Fruit fly (Drosophila melanogaster) whole organism, prepupa: ENCODE measurements around the gene CG7255.
A peak's percentile ranks its signal among the peaks of the same experiment; 100 is the strongest.

Experiments
- Blimp-1 ChIP-seq: fragments of 200-800 bp; sonication (Bioruptor generic); optimal IDR thresholded peaks from 3 replicates; lab custom pipeline; 2017; ENCODE audit warnings: missing biosample characterization, missing genetic modification characterization, mild to moderate bottlenecking, moderate library complexity, missing genetic modification reagents
- CG10631 ChIP-seq: fragments of 200-800 bp; sonication (Bioruptor generic); optimal IDR thresholded peaks from 2 replicates; lab custom pipeline; 2016; ENCODE audit warnings: missing biosample characterization, missing genetic modification characterization
- CG10669 ChIP-seq: fragments of 200-800 bp; sonication (Bioruptor generic); optimal IDR thresholded peaks from 3 replicates; lab custom pipeline; 2018; ENCODE audit warnings: missing biosample characterization, mild to moderate bottlenecking, missing genetic modification characterization, moderate library complexity
- CG11294 ChIP-seq: fragments of 200-800 bp; sonication (Bioruptor generic); IDR thresholded peaks from 2 replicates; pipeline ENCODE4 v1.3.6; 2022; ENCODE audit warnings: missing biosample characterization, missing genetic modification characterization
- CG11762 ChIP-seq: fragments of 200-800 bp; sonication (Bioruptor generic); optimal IDR thresholded peaks from 3 replicates; lab custom pipeline; 2016; ENCODE audit warnings: missing biosample characterization, missing genetic modification characterization; ENCODE audit not compliant: insufficient read depth
- CG15336 ChIP-seq: fragments of 200-800 bp; sonication (Bioruptor generic); IDR thresholded peaks from 2 replicates; pipeline ENCODE4 v1.3.6; 2022; ENCODE audit warnings: missing biosample characterization, missing genetic modification characterization
- CG1621 ChIP-seq: fragments of 200-800 bp; sonication (Bioruptor generic); optimal IDR thresholded peaks from 3 replicates; lab custom pipeline; 2018; ENCODE audit warnings: missing biosample characterization, mild to moderate bottlenecking, missing genetic modification characterization
- CG16779 ChIP-seq: fragments of 200-800 bp; sonication (Bioruptor generic); optimal IDR thresholded peaks from 3 replicates; lab custom pipeline; 2017; ENCODE audit warnings: missing biosample characterization, mild to moderate bottlenecking, missing genetic modification characterization
- CG3032 ChIP-seq: fragments of 200-800 bp; optimal IDR thresholded peaks from 2 replicates; lab custom pipeline; 2019; ENCODE audit warnings: missing biosample characterization, mild to moderate bottlenecking, missing genetic modification characterization, moderate library complexity
- CG32006 ChIP-seq: fragments of 200-800 bp; sonication (Bioruptor generic); optimal IDR thresholded peaks from 3 replicates; lab custom pipeline; 2017; ENCODE audit warnings: missing biosample characterization, mild to moderate bottlenecking, missing genetic modification characterization
- CG3919 ChIP-seq: fragments of 200-800 bp; sonication (Bioruptor generic); optimal IDR thresholded peaks from 3 replicates; lab custom pipeline; 2016; ENCODE audit warnings: missing biosample characterization, missing genetic modification characterization
- CG4318 ChIP-seq: fragments of 200-800 bp; sonication (Bioruptor generic); optimal IDR thresholded peaks from 3 replicates; lab custom pipeline; 2017; ENCODE audit warnings: missing biosample characterization, mild to moderate bottlenecking, missing genetic modification characterization
- CG6163 ChIP-seq: fragments of 200-800 bp; sonication (Bioruptor generic); IDR thresholded peaks from 3 replicates; pipeline ENCODE4 v1.3.6; 2022; ENCODE audit warnings: missing biosample characterization, missing genetic modification characterization
- CG6276 ChIP-seq: fragments of 200-800 bp; sonication (Bioruptor generic); optimal IDR thresholded peaks from 2 replicates; lab custom pipeline; 2017; ENCODE audit warnings: missing biosample characterization, mild to moderate bottlenecking, missing genetic modification characterization
- CG6792 ChIP-seq: fragments of 200-800 bp; sonication (Bioruptor generic); optimal IDR thresholded peaks from 3 replicates; lab custom pipeline; 2016; ENCODE audit warnings: missing biosample characterization, missing genetic modification characterization
- CG6808 ChIP-seq: fragments of 200-800 bp; sonication (Bioruptor generic); optimal IDR thresholded peaks from 3 replicates; lab custom pipeline; 2017; ENCODE audit warnings: missing biosample characterization, missing genetic modification characterization, mild to moderate bottlenecking, moderate library complexity, missing genetic modification reagents
- CG6854 ChIP-seq: fragments of 200-800 bp; sonication (Bioruptor generic); optimal IDR thresholded peaks from 2 replicates; lab custom pipeline; 2017; ENCODE audit warnings: missing biosample characterization, mild to moderate bottlenecking, missing genetic modification characterization
- CG7368 ChIP-seq: fragments of 200-800 bp; sonication (Bioruptor generic); optimal IDR thresholded peaks from 3 replicates; lab custom pipeline; 2016; ENCODE audit warnings: missing biosample characterization, missing genetic modification characterization
- CG8119 ChIP-seq: fragments of 200-800 bp; sonication (Bioruptor generic); IDR thresholded peaks from 3 replicates; pipeline ENCODE4 v1.3.6; 2022; ENCODE audit warnings: missing biosample characterization, missing genetic modification characterization
- CG9139 ChIP-seq: fragments of 200-800 bp; sonication (Bioruptor generic); optimal IDR thresholded peaks from 3 replicates; lab custom pipeline; 2017; ENCODE audit warnings: missing biosample characterization, mild to moderate bottlenecking, missing genetic modification characterization
- Eip75B ChIP-seq: fragments of 200-800 bp; sonication (Bioruptor generic); optimal IDR thresholded peaks from 3 replicates; lab custom pipeline; 2016; ENCODE audit warnings: missing biosample characterization, missing genetic modification characterization
- Ets96B ChIP-seq: fragments of 200-800 bp; optimal IDR thresholded peaks from 2 replicates; lab custom pipeline; 2019; ENCODE audit warnings: missing biosample characterization, mild to moderate bottlenecking, missing genetic modification characterization, moderate library complexity
- Gug ChIP-seq: fragments of 200-800 bp; sonication (Bioruptor generic); IDR thresholded peaks from 2 replicates; pipeline ENCODE4 v1.3.6; 2022; ENCODE audit warnings: missing biosample characterization, missing genetic modification characterization
- Hr38 ChIP-seq: sonication (Bioruptor generic); optimal IDR thresholded peaks from 2 replicates; lab custom pipeline; 2016; ENCODE audit warnings: missing biosample characterization, missing genetic modification characterization
- Hr39 ChIP-seq: fragments of 200-800 bp; sonication (Bioruptor generic); optimal IDR thresholded peaks from 2 replicates; lab custom pipeline; 2016; ENCODE audit warnings: missing biosample characterization, missing genetic modification characterization
- Hr4 ChIP-seq: fragments of 200-800 bp; sonication (Bioruptor generic); optimal IDR thresholded peaks from 3 replicates; lab custom pipeline; 2016; ENCODE audit warnings: missing biosample characterization, missing genetic modification characterization
- Lpt ChIP-seq: fragments of 200-800 bp; sonication (Bioruptor generic); optimal IDR thresholded peaks from 3 replicates; lab custom pipeline; 2016; ENCODE audit warnings: missing biosample characterization, missing genetic modification characterization
- Met ChIP-seq: fragments of 200-800 bp; sonication (Bioruptor generic); optimal IDR thresholded peaks from 3 replicates; lab custom pipeline; 2016; ENCODE audit warnings: missing biosample characterization, missing genetic modification characterization
- Smox ChIP-seq: fragments of 200-800 bp; sonication (Bioruptor generic); optimal IDR thresholded peaks from 3 replicates; lab custom pipeline; 2016; ENCODE audit warnings: missing biosample characterization, missing genetic modification characterization
- Sox14 ChIP-seq: fragments of 200-800 bp; sonication (Bioruptor generic); optimal IDR thresholded peaks from 3 replicates; lab custom pipeline; 2016; ENCODE audit warnings: missing biosample characterization, missing genetic modification characterization
- Sox15 ChIP-seq: fragments of 200-800 bp; sonication (Bioruptor generic); optimal IDR thresholded peaks from 3 replicates; lab custom pipeline; 2016; ENCODE audit warnings: missing biosample characterization, missing genetic modification characterization
- achi ChIP-seq: fragments of 200-800 bp; sonication (Bioruptor generic); optimal IDR thresholded peaks from 3 replicates; lab custom pipeline; 2016; ENCODE audit warnings: missing biosample characterization, missing genetic modification characterization
- cyc ChIP-seq: fragments of 200-800 bp; sonication (Bioruptor generic); optimal IDR thresholded peaks from 3 replicates; lab custom pipeline; 2016; ENCODE audit warnings: missing biosample characterization, missing genetic modification characterization
- dac ChIP-seq: fragments of 200-800 bp; sonication (Bioruptor generic); optimal IDR thresholded peaks from 2 replicates; lab custom pipeline; 2017; ENCODE audit warnings: missing biosample characterization, mild to moderate bottlenecking, missing genetic modification characterization
- dsx ChIP-seq: fragments of 200-800 bp; optimal IDR thresholded peaks from 3 replicates; lab custom pipeline; 2019; ENCODE audit warnings: missing biosample characterization, mild to moderate bottlenecking, missing genetic modification characterization, moderate library complexity; ENCODE audit not compliant: poor library complexity, severe bottlenecking
- eg ChIP-seq: fragments of 200-800 bp; sonication (Bioruptor generic); IDR thresholded peaks from 3 replicates; pipeline ENCODE4 v1.3.6; 2022; ENCODE audit warnings: missing biosample characterization, missing genetic modification characterization
- esn ChIP-seq: fragments of 200-800 bp; sonication (Bioruptor generic); optimal IDR thresholded peaks from 2 replicates; lab custom pipeline; 2016; ENCODE audit warnings: missing biosample characterization, mild to moderate bottlenecking, missing genetic modification characterization, moderate library complexity
- fd59A ChIP-seq: fragments of 200-800 bp; sonication (Bioruptor generic); optimal IDR thresholded peaks from 2 replicates; lab custom pipeline; 2017; ENCODE audit warnings: missing biosample characterization, mild to moderate bottlenecking, missing genetic modification characterization, missing genetic modification reagents
- fd85E ChIP-seq: fragments of 200-800 bp; sonication (Bioruptor generic); optimal IDR thresholded peaks from 3 replicates; lab custom pipeline; 2016; ENCODE audit warnings: missing biosample characterization, missing genetic modification characterization
- fkh ChIP-seq: fragments of 200-800 bp; sonication (Bioruptor generic); optimal IDR thresholded peaks from 3 replicates; lab custom pipeline; 2017; ENCODE audit warnings: missing biosample characterization, mild to moderate bottlenecking, missing genetic modification characterization, moderate library complexity
- lz ChIP-seq: fragments of 200-800 bp; sonication (Bioruptor generic); optimal IDR thresholded peaks from 3 replicates; lab custom pipeline; 2016; ENCODE audit warnings: missing biosample characterization, missing genetic modification characterization
- pdm3 ChIP-seq: fragments of 200-800 bp; sonication (Bioruptor generic); optimal IDR thresholded peaks from 3 replicates; lab custom pipeline; 2016; ENCODE audit warnings: missing biosample characterization, missing genetic modification characterization
- salr ChIP-seq, 2 experiments: fragments of 200-800 bp; sonication (Bioruptor generic); optimal IDR thresholded peaks; 3 replicates each; lab custom pipeline; 2016 to 2018; ENCODE audit warnings: missing biosample characterization in 2 of 2, missing genetic modification characterization in 2 of 2, mild to moderate bottlenecking in 1 of 2
- spab ChIP-seq: fragments of 200-800 bp; sonication (Bioruptor generic); optimal IDR thresholded peaks from 2 replicates; lab custom pipeline; 2017; ENCODE audit warnings: missing biosample characterization, mild to moderate bottlenecking, missing genetic modification characterization, missing genetic modification reagents
- ss ChIP-seq, 2 experiments: fragments of 200-800 bp; sonication (Bioruptor generic); optimal IDR thresholded peaks; 2 replicates in 1 of 2; 3 replicates in 1 of 2; lab custom pipeline; 2017 to 2018; ENCODE audit warnings: mild to moderate bottlenecking in 2 of 2, missing biosample characterization in 2 of 2, missing genetic modification characterization in 2 of 2, moderate library complexity in 1 of 2
- svp ChIP-seq: fragments of 200-800 bp; sonication (Bioruptor generic); peaks from one replicate; lab custom pipeline; 2016; ENCODE audit warnings: missing biosample characterization, missing genetic modification characterization
- vri ChIP-seq: fragments of 200-800 bp; sonication (Bioruptor generic); optimal IDR thresholded peaks from 3 replicates; lab custom pipeline; 2016; ENCODE audit warnings: missing biosample characterization, mild to moderate bottlenecking, missing genetic modification characterization

The CG7255 gene

DNA sequence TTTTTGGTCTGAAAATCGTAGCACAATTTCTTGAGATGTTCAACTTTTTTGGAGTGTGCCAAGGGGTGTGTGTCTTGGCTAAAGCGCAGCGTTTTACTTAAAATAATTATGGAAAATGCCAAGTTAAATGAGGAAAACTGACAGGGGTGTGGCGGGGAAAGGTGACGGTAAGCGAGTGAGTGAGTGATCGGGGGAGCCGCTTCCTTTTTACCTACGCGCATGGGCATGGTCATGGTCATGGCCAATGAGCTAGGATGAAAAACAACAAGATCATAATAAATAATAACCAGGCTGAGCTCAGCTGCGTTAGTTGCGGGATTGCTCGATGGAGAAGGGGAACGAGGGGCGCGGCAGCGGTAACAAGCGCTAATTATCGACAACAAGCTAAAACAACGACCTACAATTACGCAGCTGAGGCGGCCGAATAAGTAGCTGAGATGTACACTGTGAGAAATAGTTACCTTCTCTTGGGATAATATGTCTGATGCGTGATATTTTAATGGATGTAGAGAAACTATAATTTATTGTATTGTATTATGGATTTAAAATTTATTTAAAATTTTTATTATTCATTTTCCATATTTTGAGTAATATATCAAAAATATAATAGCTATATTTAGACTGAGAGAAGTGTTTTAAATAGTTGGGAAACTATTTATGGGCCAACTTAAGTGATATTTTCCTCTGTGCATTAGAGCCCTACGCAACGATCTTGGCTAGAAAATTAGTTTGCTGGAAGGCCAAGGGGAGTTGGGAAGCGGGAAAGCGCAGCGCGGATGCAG, 39.6 kb upstream of the CG7255 start (continued):
- TF ChIP-seq CG3919 (peak; percentile 68), CG9139 (GFP tag; lab: Kevin White, UChicago) (peak; percentile 41), Hr39 (GFP tag; lab: Kevin White, UChicago) (no peak), CG6792 (GFP tag; lab: Kevin White, UChicago) (peak; percentile 5), Sox15 (GFP tag; lab: Kevin White, UChicago) (no peak), vri (GFP tag; lab: Kevin White, UChicago) (no peak), dsx (peak; percentile 74), CG16779 (peak; percentile 29), Eip75B (GFP tag; lab: Kevin White, UChicago) (peak; percentile 4)
- TF ChIP-seq, all 60 proteins: peak for 37

DNA sequence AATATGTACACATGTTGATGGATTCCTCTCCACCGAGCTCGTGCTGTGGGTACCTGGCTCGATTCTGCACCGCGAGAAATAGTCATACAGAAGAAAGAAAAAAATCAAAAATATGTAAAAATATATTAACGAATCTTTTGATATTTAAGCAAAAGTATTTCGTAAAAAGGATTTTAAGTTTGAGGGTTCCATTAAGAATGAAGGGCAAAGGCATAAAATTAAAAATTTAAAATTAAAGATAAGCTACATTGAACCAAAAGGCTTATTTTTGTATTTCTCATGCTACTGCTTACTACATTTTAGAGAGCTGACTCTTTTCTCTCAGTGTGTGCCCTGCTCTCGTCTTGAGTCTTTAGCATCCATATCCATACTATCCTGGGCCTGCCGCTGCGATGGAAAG, 37.4 kb upstream of the CG7255 start:
- no peak for TF ChIP-seq CG16779
- peak; percentile 45 for TF ChIP-seq CG11762 (GFP tag; lab: Kevin White, UChicago)
- peak; percentile 69 for TF ChIP-seq CG6163 (GFP tag; lab: Robert Waterston, UW)
- TF ChIP-seq CG6854 = no peak
- peak; percentile 75 for TF ChIP-seq Met
- peak; percentile 58 for TF ChIP-seq CG6792 (GFP tag; lab: Kevin White, UChicago)
- TF ChIP-seq Smox = peak; percentile 79
- TF ChIP-seq CG6808 = peak; percentile 76
- TF ChIP-seq Gug (GFP tag; lab: Robert Waterston, UW) = peak; percentile 14; the same call in 1 of the 2 replicates
- peak; percentile 55 for TF ChIP-seq spab (GFP tag; lab: Kevin White, UChicago)
- TF ChIP-seq fd59A (GFP tag; lab: Kevin White, UChicago) = peak; percentile 71
- peak; percentile 82 for TF ChIP-seq CG3919
- no peak for TF ChIP-seq fd85E (GFP tag; lab: Kevin White, UChicago)
- peak; percentile 80 for TF ChIP-seq esn (GFP tag; lab: Kevin White, UChicago)
- peak; percentile 62 for TF ChIP-seq CG6276
- peak; percentile 80 for TF ChIP-seq Ets96B (tag; lab: Kevin White, UChicago)
- TF ChIP-seq CG3032 (tag; lab: Kevin White, UChicago) = peak; percentile 57
- TF ChIP-seq CG11294 (GFP tag; lab: Robert Waterston, UW) = no peak
- peak; percentile 78 for TF ChIP-seq achi
- peak; percentile 74 for TF ChIP-seq CG15336 (GFP tag; lab: Robert Waterston, UW)
- TF ChIP-seq dac = peak; percentile 40
- TF ChIP-seq Blimp-1 (GFP tag; lab: Kevin White, UChicago) = peak; percentile 19
- peak; percentile 79 for TF ChIP-seq CG4318 (GFP tag; lab: Kevin White, UChicago)
- peak; percentile 57 for TF ChIP-seq CG10669 (GFP tag; lab: Kevin White, UChicago)
- peak; percentile 81 for TF ChIP-seq Hr4
- peak; percentile 88 for TF ChIP-seq CG32006 (GFP tag; lab: Kevin White, UChicago)
- peak; percentile 31 for TF ChIP-seq Sox15 (GFP tag; lab: Kevin White, UChicago)
- peak; percentile 35 for TF ChIP-seq CG1621 (tag; lab: Kevin White, UChicago)
- peak; percentile 69 for TF ChIP-seq cyc
- TF ChIP-seq vri (GFP tag; lab: Kevin White, UChicago) = peak; percentile 19
- peak; percentile 50; the same call in 2 of the 3 replicates for TF ChIP-seq eg
- no peak for TF ChIP-seq Hr38 (GFP tag; lab: Kevin White, UChicago)
- peak; percentile 90 for TF ChIP-seq svp
- peak; percentile 28 for TF ChIP-seq CG7368
- TF ChIP-seq Hr39 (GFP tag; lab: Kevin White, UChicago) = peak; percentile 61
- TF ChIP-seq Sox14 (GFP tag; lab: Kevin White, UChicago) = peak; percentile 81
- peak; percentile 48 to 56 for TF ChIP-seq ss (GFP tag; optimal IDR thresholded peaks at IDR 0.05; lab: Kevin White, UChicago)
- TF ChIP-seq salr (GFP tag; optimal IDR thresholded peaks at IDR 0.05; lab: Kevin White, UChicago) = peak in 1 of 2 experiments; percentile 84
- peak; percentile 74 for TF ChIP-seq CG10631 (GFP tag; lab: Kevin White, UChicago)
- peak; percentile 74 for TF ChIP-seq pdm3 (GFP tag; lab: Kevin White, UChicago)
- TF ChIP-seq fkh (GFP tag; lab: Kevin White, UChicago) = no peak
- peak; percentile 63 for TF ChIP-seq lz (GFP tag; lab: Kevin White, UChicago)
- peak; percentile 75 for TF ChIP-seq Lpt (GFP tag; lab: Kevin White, UChicago)
- peak; percentile 80 for TF ChIP-seq CG8119 (GFP tag; lab: Robert Waterston, UW)
